Fruit fly (Drosophila melanogaster) whole organism, prepupa: ENCODE data around the gene CG32444.

Source experiments
- Blimp-1 ChIP-seq: fragments of 200-800 bp; sonication (Bioruptor generic); optimal IDR thresholded peaks from 3 replicates; lab custom pipeline; 2017; ENCODE audit warnings: missing biosample characterization, missing genetic modification characterization, mild to moderate bottlenecking, moderate library complexity, missing genetic modification reagents
- CG1621 ChIP-seq: fragments of 200-800 bp; sonication (Bioruptor generic); optimal IDR thresholded peaks from 3 replicates; lab custom pipeline; 2018; ENCODE audit warnings: missing biosample characterization, mild to moderate bottlenecking, missing genetic modification characterization
- CG16779 ChIP-seq: fragments of 200-800 bp; sonication (Bioruptor generic); optimal IDR thresholded peaks from 3 replicates; lab custom pipeline; 2017; ENCODE audit warnings: missing biosample characterization, mild to moderate bottlenecking, missing genetic modification characterization
- CG31627 ChIP-seq: fragments of 200-800 bp; sonication (Bioruptor generic); optimal IDR thresholded peaks from 3 replicates; lab custom pipeline; 2016; ENCODE audit warnings: missing biosample characterization, missing genetic modification characterization
- CG6163 ChIP-seq: fragments of 200-800 bp; sonication (Bioruptor generic); IDR thresholded peaks from 3 replicates; pipeline ENCODE4 v1.3.6; 2022; ENCODE audit warnings: missing biosample characterization, missing genetic modification characterization
- CG6854 ChIP-seq: fragments of 200-800 bp; sonication (Bioruptor generic); optimal IDR thresholded peaks from 2 replicates; lab custom pipeline; 2017; ENCODE audit warnings: missing biosample characterization, mild to moderate bottlenecking, missing genetic modification characterization
- CG8632 ChIP-seq: fragments of 200-800 bp; sonication (Bioruptor generic); optimal IDR thresholded peaks from 3 replicates; lab custom pipeline; 2016; ENCODE audit warnings: missing biosample characterization, missing genetic modification characterization
- eg ChIP-seq: fragments of 200-800 bp; sonication (Bioruptor generic); IDR thresholded peaks from 3 replicates; pipeline ENCODE4 v1.3.6; 2022; ENCODE audit warnings: missing biosample characterization, missing genetic modification characterization
- ss ChIP-seq, 2 experiments: fragments of 200-800 bp; sonication (Bioruptor generic); optimal IDR thresholded peaks; 2 replicates in 1 of 2; 3 replicates in 1 of 2; lab custom pipeline; 2017 to 2018; ENCODE audit warnings: mild to moderate bottlenecking in 2 of 2, missing biosample characterization in 2 of 2, missing genetic modification characterization in 2 of 2, moderate library complexity in 1 of 2

DNA sequence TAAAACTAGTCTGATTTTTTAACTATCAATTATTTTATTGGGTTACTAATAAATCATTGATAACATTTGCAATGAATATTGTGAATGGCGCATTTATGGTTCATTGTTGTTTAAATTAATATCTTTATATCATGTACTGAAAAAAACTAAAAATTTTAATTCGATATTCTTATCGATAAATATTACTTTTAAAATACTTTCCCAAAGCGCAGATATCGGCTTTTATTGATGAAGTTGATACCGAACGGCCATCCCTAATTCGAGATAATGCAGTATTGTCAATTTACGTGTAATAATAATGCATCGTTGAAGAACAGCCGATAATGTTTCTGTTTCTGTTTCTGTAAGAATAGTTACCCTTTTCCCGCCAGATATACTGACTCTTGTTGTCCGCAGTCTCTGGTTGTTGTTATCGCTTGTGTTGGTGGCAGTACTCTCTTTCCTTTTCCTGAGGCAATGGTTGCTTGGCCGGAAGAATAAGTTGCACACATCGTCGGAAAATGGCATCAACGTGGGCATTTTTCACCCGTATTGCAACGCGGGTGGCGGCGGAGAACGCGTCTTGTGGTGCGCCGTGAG lies 10.6 kb upstream of the CG32444 start:
- no peak for TF ChIP-seq CG6163 (GFP tag; lab: Robert Waterston, UW)
- no peak for TF ChIP-seq CG16779
- TF ChIP-seq CG8632 (GFP tag; lab: Kevin White, UChicago) = no peak
- no peak for TF ChIP-seq Blimp-1 (GFP tag; lab: Kevin White, UChicago)
- no peak for TF ChIP-seq ss (GFP tag; optimal IDR thresholded peaks at IDR 0.05; lab: Kevin White, UChicago)
- TF ChIP-seq CG6854 (GFP tag; lab: Kevin White, UChicago) = no peak
- no peak for TF ChIP-seq CG1621 (tag; lab: Kevin White, UChicago)
- TF ChIP-seq eg = no peak
- TF ChIP-seq CG31627 (GFP tag; lab: Kevin White, UChicago) = no peak
